Fruit fly (Drosophila melanogaster): Measurements from ENCODE around the gene Rcd4.

Rcd4 gene

DNA sequence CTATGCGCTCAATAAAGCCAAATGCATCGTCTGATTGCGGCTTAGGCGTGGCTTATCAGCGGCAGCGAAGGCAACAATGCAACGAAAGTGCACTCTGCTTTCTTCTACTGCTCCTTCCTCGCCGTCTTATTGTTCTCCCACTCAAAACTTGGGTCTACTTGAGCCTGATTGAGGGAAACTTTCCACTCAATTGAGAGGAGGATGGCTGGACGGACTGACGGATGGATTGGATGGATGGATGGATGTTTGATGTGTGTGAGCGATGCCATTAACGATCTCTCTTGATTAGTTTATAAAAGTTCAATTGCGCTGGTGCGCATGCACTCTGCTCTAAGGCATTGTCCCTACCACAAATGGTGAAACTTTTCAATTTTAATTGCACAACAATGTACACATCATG lies 40.4 kb downstream of the Rcd4 start (continued):
- no peak for TF ChIP-seq Gsc (GFP tag; IDR thresholded peaks at IDR 0.05)
- no peak for TF ChIP-seq Oli (tag; optimal IDR thresholded peaks at IDR 0.05)
- no peak for TF ChIP-seq CG10959 (GFP tag; IDR thresholded peaks at IDR 0.05)

DNA sequence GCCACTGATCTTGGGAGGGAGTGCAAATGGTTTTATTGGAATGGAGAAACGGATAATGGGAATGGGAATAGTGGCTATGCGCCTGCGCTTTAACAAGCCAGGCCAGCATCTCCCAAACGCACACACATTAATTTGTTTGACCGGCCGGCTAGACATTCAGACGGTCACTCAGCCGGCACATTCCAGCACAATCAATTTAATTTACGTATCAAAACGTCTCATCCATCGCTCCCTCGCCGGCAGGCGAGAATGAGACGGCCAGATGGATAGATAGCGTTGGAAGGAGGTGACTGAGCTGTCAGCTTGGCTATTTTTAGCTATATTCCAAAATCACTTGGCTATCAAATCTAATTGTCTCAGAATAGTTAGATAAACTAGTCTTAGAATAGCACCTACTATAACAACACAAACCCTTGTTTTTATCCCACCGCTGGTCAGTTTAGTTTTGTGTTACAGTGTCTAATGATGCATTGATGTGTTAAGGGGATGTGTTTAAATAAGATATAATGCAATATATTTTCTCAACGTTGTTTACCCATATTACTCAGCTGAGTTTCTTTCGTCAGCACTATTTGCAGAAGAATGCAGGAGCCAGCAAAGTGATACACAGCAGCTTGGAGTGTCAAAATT lies 40.9 kb downstream of the Rcd4 start:
- TF ChIP-seq row (GFP tag; IDR thresholded peaks at IDR 0.05) (peak; percentile 46; the same call in 2 of the 3 replicates), Asciz (GFP tag; optimal IDR thresholded peaks at IDR 0.05) (peak; percentile 2), CG8388 (GFP tag; optimal IDR thresholded peaks at IDR 0.05) (peak; percentile 3), CG33213 (GFP tag; optimal IDR thresholded peaks at IDR 0.05) (peak; percentile 1), CG31441 (GFP tag; IDR thresholded peaks at IDR 0.05) (0 out of 2 replicates have a peak, but pooled peaks have one; percentile 20), chif (GFP tag; optimal IDR thresholded peaks at IDR 0.05) (peak in 1 of 2 experiments; percentile 47), CG10979 (tag; optimal IDR thresholded peaks at IDR 0.05) (peak; percentile 22), CoRest (tag; optimal IDR thresholded peaks at IDR 0.05) (no peak), CG9727 (GFP tag; optimal IDR thresholded peaks at IDR 0.05) (peak; percentile 15), wek (GFP tag; optimal IDR thresholded peaks at IDR 0.05) (peak; percentile 28), CG6254 (GFP tag; optimal IDR thresholded peaks at IDR 0.05) (no peak), sd (tag; optimal IDR thresholded peaks at IDR 0.05) (peak; percentile 95), Blimp-1 (GFP tag; optimal IDR thresholded peaks at IDR 0.05) (peak; percentile 23), Mes4 (GFP tag; optimal IDR thresholded peaks at IDR 0.05) (peak; percentile 9), D19A (tag; optimal IDR thresholded peaks at IDR 0.05) (peak; percentile 40), TFAM (GFP tag; optimal IDR thresholded peaks at IDR 0.05) (no peak), CG17359 (tag; optimal IDR thresholded peaks at IDR 0.05) (peak; percentile 14), eve (GFP tag; optimal IDR thresholded peaks at IDR 0.05) (peak in 1 of 2 experiments; percentile 67), sna (GFP tag; IDR thresholded peaks at IDR 0.05; ENCODE audit: partially characterized antibody) (no peak), Sry-δ (GFP tag; optimal IDR thresholded peaks at IDR 0.05) (no peak), PHDP (tag; optimal IDR thresholded peaks at IDR 0.05) (peak; percentile 26), CG1529 (GFP tag; optimal IDR thresholded peaks at IDR 0.05) (peak; percentile 27), Spps (tag; optimal IDR thresholded peaks at IDR 0.05) (peak; percentile 29), CG8924 (tag; optimal IDR thresholded peaks at IDR 0.05) (peak; percentile 15), CG12744 (GFP tag; optimal IDR thresholded peaks at IDR 0.05) (no peak), dmrt11E (tag; optimal IDR thresholded peaks at IDR 0.05) (peak; percentile 31), CHES-1-like (GFP tag; optimal IDR thresholded peaks at IDR 0.05) (no peak), CG13424 (tag; optimal IDR thresholded peaks at IDR 0.05) (peak; percentile 14), ATbp (GFP tag; optimal IDR thresholded peaks at IDR 0.05) (peak; percentile 71), ham (GFP tag; IDR thresholded peaks at IDR 0.05) (no peak), kay (GFP tag; optimal IDR thresholded peaks at IDR 0.05) (peak; percentile 14), scrt (GFP tag; optimal IDR thresholded peaks at IDR 0.05) (no peak), trem (tag; optimal IDR thresholded peaks at IDR 0.05) (no peak), ci (GFP tag; IDR thresholded peaks at IDR 0.05) (peak; percentile 19; the same call in 1 of the 3 replicates), zf30C (GFP tag; optimal IDR thresholded peaks at IDR 0.05) (no peak), CG10267 (tag; optimal IDR thresholded peaks at IDR 0.05) (no peak), CG12391 (tag; optimal IDR thresholded peaks at IDR 0.05) (peak; percentile 14), gem (tag; optimal IDR thresholded peaks at IDR 0.05) (peak; percentile 36), CG10274 (GFP tag; optimal IDR thresholded peaks at IDR 0.05) (no peak), CG17361 (GFP tag; IDR thresholded peaks at IDR 0.05) (peak; percentile 44; the same call in 2 of the 3 replicates), Med (GFP tag) (peak; percentile 44), CG16813 (GFP tag; IDR thresholded peaks at IDR 0.05; ENCODE audit: partially characterized antibody) (no peak), bab2 (GFP tag; optimal IDR thresholded peaks at IDR 0.05) (peak; percentile 9), CG2875 (GFP tag; optimal IDR thresholded peaks at IDR 0.05) (peak; percentile 53)

Measured in whole organism, embryonic.